Fruit fly (Drosophila melanogaster) whole organism, prepupa: ENCODE measurements around the gene mus101.

Experiments used
- CG10631 ChIP-seq: fragments of 200-800 bp; sonication (Bioruptor generic); optimal IDR thresholded peaks from 2 replicates; lab custom pipeline; 2016; ENCODE audit warnings: missing biosample characterization, missing genetic modification characterization
- CG11902 ChIP-seq: fragments of 200-800 bp; sonication (Bioruptor generic); optimal IDR thresholded peaks from 3 replicates; lab custom pipeline; 2016; ENCODE audit warnings: missing biosample characterization, missing genetic modification characterization
- CG6854 ChIP-seq: fragments of 200-800 bp; sonication (Bioruptor generic); optimal IDR thresholded peaks from 2 replicates; lab custom pipeline; 2017; ENCODE audit warnings: missing biosample characterization, mild to moderate bottlenecking, missing genetic modification characterization
- Eip75B ChIP-seq: fragments of 200-800 bp; sonication (Bioruptor generic); optimal IDR thresholded peaks from 3 replicates; lab custom pipeline; 2016; ENCODE audit warnings: missing biosample characterization, missing genetic modification characterization
- Eip78C ChIP-seq: fragments of 200-800 bp; sonication (Bioruptor generic); peaks from one replicate; lab custom pipeline; 2016; ENCODE audit warnings: missing biosample characterization, missing genetic modification characterization
- dac ChIP-seq: fragments of 200-800 bp; sonication (Bioruptor generic); optimal IDR thresholded peaks from 2 replicates; lab custom pipeline; 2017; ENCODE audit warnings: missing biosample characterization, mild to moderate bottlenecking, missing genetic modification characterization
- ss ChIP-seq, 2 experiments: fragments of 200-800 bp; sonication (Bioruptor generic); optimal IDR thresholded peaks; 2 replicates in 1 of 2; 3 replicates in 1 of 2; lab custom pipeline; 2017 to 2018; ENCODE audit warnings: mild to moderate bottlenecking in 2 of 2, missing biosample characterization in 2 of 2, missing genetic modification characterization in 2 of 2, moderate library complexity in 1 of 2

- TF ChIP-seq CG10631 (GFP tag; lab: Kevin White, UChicago) (no peak), Eip78C (GFP tag; lab: Kevin White, UChicago) (peak; percentile 60), CG6854 (GFP tag; lab: Kevin White, UChicago) (no peak), dac (GFP tag; lab: Kevin White, UChicago) (no peak), ss (GFP tag; optimal IDR thresholded peaks at IDR 0.05; lab: Kevin White, UChicago) (peak in 1 of 2 experiments; percentile 4), CG11902 (GFP tag; lab: Kevin White, UChicago) (no peak), Eip75B (GFP tag; lab: Kevin White, UChicago) (no peak)
Observed at dm6 chrX:13744599-13745052, 22.6 kb downstream of the mus101 start, which contains the start of gene Grip91.
